Fruit fly (Drosophila melanogaster) whole organism, pupa: ENCODE measurements around the gene CG6333.

ENCODE experiments used
- CG10348 ChIP-seq: fragments of 200-800 bp; sonication (Bioruptor generic); IDR thresholded peaks from 2 replicates; pipeline ENCODE4 v1.3.6; 2022; ENCODE audit warnings: missing biosample characterization, missing genetic modification characterization
- CG12605 ChIP-seq: fragments of 200-800 bp; sonication (Bioruptor generic); IDR thresholded peaks from 2 replicates; pipeline ENCODE4 v1.3.6; 2022; ENCODE audit warnings: missing biosample characterization, missing genetic modification characterization
- CG13204 ChIP-seq: fragments of 200-800 bp; sonication (Bioruptor generic); optimal IDR thresholded peaks from 2 replicates; lab custom pipeline; 2018; ENCODE audit warnings: missing biosample characterization, mild to moderate bottlenecking, missing genetic modification characterization, moderate library complexity
- CG14655 ChIP-seq: fragments of 200-800 bp; sonication (Bioruptor generic); optimal IDR thresholded peaks from 3 replicates; lab custom pipeline; 2017; ENCODE audit warnings: mild to moderate bottlenecking, missing biosample characterization, missing genetic modification reagents, missing genetic modification characterization
- CG15710 ChIP-seq: fragments of 200-800 bp; sonication (Bioruptor generic); optimal IDR thresholded peaks from 2 replicates; lab custom pipeline; 2018; ENCODE audit warnings: missing biosample characterization, mild to moderate bottlenecking, missing genetic modification characterization, moderate library complexity
- CG17806 ChIP-seq: fragments of 200-800 bp; sonication (Bioruptor generic); optimal IDR thresholded peaks from 2 replicates; lab custom pipeline; 2018; ENCODE audit warnings: missing biosample characterization, mild to moderate bottlenecking, missing genetic modification characterization, moderate library complexity
- CG32121 ChIP-seq: fragments of 200-800 bp; sonication (Bioruptor generic); IDR thresholded peaks from 2 replicates; pipeline ENCODE4 v1.3.6; 2022; ENCODE audit warnings: missing biosample characterization, missing genetic modification characterization
- CG34367 ChIP-seq: fragments of 200-800 bp; sonication (Bioruptor generic); optimal IDR thresholded peaks from 2 replicates; lab custom pipeline; 2018; ENCODE audit warnings: missing biosample characterization, mild to moderate bottlenecking, missing genetic modification characterization
- CG4496 ChIP-seq: fragments of 200-800 bp; sonication (Bioruptor generic); IDR thresholded peaks from 3 replicates; pipeline ENCODE4 v1.3.6; 2022; ENCODE audit warnings: missing biosample characterization, missing genetic modification characterization
- CG8159 ChIP-seq: fragments of 200-800 bp; sonication (Bioruptor generic); optimal IDR thresholded peaks from 3 replicates; lab custom pipeline; 2018; ENCODE audit warnings: missing biosample characterization, mild to moderate bottlenecking, missing genetic modification characterization, moderate library complexity
- CG8301 ChIP-seq: fragments of 200-800 bp; sonication (Bioruptor generic); optimal IDR thresholded peaks from 2 replicates; lab custom pipeline; 2018; ENCODE audit warnings: missing biosample characterization, mild to moderate bottlenecking, missing genetic modification characterization
- CG9948 ChIP-seq: fragments of 200-800 bp; sonication (Bioruptor generic); optimal IDR thresholded peaks from 2 replicates; lab custom pipeline; 2018; ENCODE audit warnings: missing biosample characterization, mild to moderate bottlenecking, missing genetic modification characterization, moderate library complexity
- D1 ChIP-seq: fragments of 200-800 bp; sonication (Bioruptor generic); optimal IDR thresholded peaks from 2 replicates; lab custom pipeline; 2018; ENCODE audit warnings: missing biosample characterization, mild to moderate bottlenecking, missing genetic modification characterization, moderate library complexity
- EcR ChIP-seq: fragments of 200-800 bp; sonication (Bioruptor generic); optimal IDR thresholded peaks from 3 replicates; lab custom pipeline; 2019; ENCODE audit warnings: missing biosample characterization, missing genetic modification characterization, mild to moderate bottlenecking, moderate library complexity, missing genetic modification reagents
- Ets98B ChIP-seq: fragments of 200-800 bp; sonication (Bioruptor generic); IDR thresholded peaks from 2 replicates; pipeline ENCODE4 v1.3.6; 2022; ENCODE audit warnings: missing biosample characterization, missing genetic modification characterization
- Pif1A ChIP-seq: fragments of 200-800 bp; sonication (Bioruptor generic); optimal IDR thresholded peaks from 3 replicates; lab custom pipeline; 2016; ENCODE audit warnings: missing biosample characterization, missing genetic modification characterization
- Pif1B ChIP-seq: fragments of 200-800 bp; sonication (Bioruptor generic); optimal IDR thresholded peaks from 3 replicates; lab custom pipeline; 2016; ENCODE audit warnings: missing biosample characterization, missing genetic modification characterization
- Snoo ChIP-seq: fragments of 200-800 bp; sonication (Bioruptor generic); optimal IDR thresholded peaks from 3 replicates; lab custom pipeline; 2017; ENCODE audit warnings: missing biosample characterization, mild to moderate bottlenecking, missing genetic modification characterization, inconsistent platforms
- fd96Ca ChIP-seq: fragments of 200-800 bp; sonication (Bioruptor generic); IDR thresholded peaks from 3 replicates; pipeline ENCODE4 v1.3.6; 2022; ENCODE audit warnings: missing biosample characterization, missing genetic modification characterization
- gl ChIP-seq: fragments of 200-800 bp; sonication (Bioruptor generic); optimal IDR thresholded peaks from 2 replicates; lab custom pipeline; 2018; ENCODE audit warnings: missing biosample characterization, mild to moderate bottlenecking, missing genetic modification characterization
- rn ChIP-seq: fragments of 200-800 bp; sonication (Bioruptor generic); IDR thresholded peaks from 2 replicates; pipeline ENCODE4 v1.3.6; 2022; ENCODE audit warnings: missing biosample characterization, missing genetic modification characterization

CG6333 gene

dm6 chr3L:17430957-17431585 lies 55.0 kb downstream of the CG6333 start:
- TF ChIP-seq CG4496 (GFP tag; lab: Robert Waterston, UW) (no peak), CG15710 (tag; lab: Kevin White, UChicago) (no peak), Ets98B (GFP tag; lab: Robert Waterston, UW) (no peak), gl (tag; lab: Kevin White, UChicago) (no peak), CG8159 (tag; lab: Kevin White, UChicago) (peak; percentile 33), fd96Ca (GFP tag; lab: Robert Waterston, UW) (no peak), D1 (tag; lab: Kevin White, UChicago) (no peak), CG14655 (GFP tag; lab: Kevin White, UChicago) (peak; percentile 30), CG10348 (GFP tag; lab: Robert Waterston, UW) (no peak), CG13204 (no peak), EcR (GFP tag; lab: Kevin White, UChicago) (no peak), Pif1A (GFP tag; lab: Kevin White, UChicago) (peak; percentile 32), CG17806 (tag; lab: Kevin White, UChicago) (no peak), CG34367 (tag; lab: Kevin White, UChicago) (no peak), Snoo (tag; lab: Kevin White, UChicago) (no peak), Pif1B (GFP tag; lab: Kevin White, UChicago) (no peak), CG9948 (no peak), CG32121 (GFP tag; lab: Robert Waterston, UW) (no peak), CG8301 (tag; lab: Kevin White, UChicago) (peak; percentile 18), rn (no peak), CG12605 (GFP tag; lab: Robert Waterston, UW) (peak; percentile 15; the same call in 1 of the 2 replicates)

dm6 chr3L:17430390-17430789 lies 55.6 kb downstream of the CG6333 start:
- TF ChIP-seq Ets98B (GFP tag; lab: Robert Waterston, UW) (no peak), CG8301 (tag; lab: Kevin White, UChicago) (no peak), CG4496 (GFP tag; lab: Robert Waterston, UW) (peak; percentile 50; the same call in 2 of the 3 replicates), D1 (tag; lab: Kevin White, UChicago) (no peak), EcR (GFP tag; lab: Kevin White, UChicago) (peak; percentile 39), CG34367 (tag; lab: Kevin White, UChicago) (no peak), CG8159 (tag; lab: Kevin White, UChicago) (no peak), fd96Ca (GFP tag; lab: Robert Waterston, UW) (0 out of 3 replicates have a peak, but pooled peaks have one; percentile 23), rn (no peak), CG14655 (GFP tag; lab: Kevin White, UChicago) (no peak)
